Worm (Caenorhabditis elegans) whole organism, early embryonic: ENCODE results near the gene srw-137.

Experiments used
- B0310.2 ChIP-seq: sonication (generic microtip); optimal IDR thresholded peaks from 2 replicates; lab custom pipeline; 2016; ENCODE audit warnings: mild to moderate bottlenecking, missing genetic modification characterization, missing compliant biosample characterization
- F13C5.2 ChIP-seq: sonication (generic microtip); optimal IDR thresholded peaks from 2 replicates; lab custom pipeline; 2017; ENCODE audit warnings: mild to moderate bottlenecking, missing genetic modification characterization, inconsistent platforms, missing compliant biosample characterization
- ama-1 ChIP-seq: fragments of 150-350 bp; optimal IDR thresholded peaks from 2 replicates; lab custom pipeline; 2014
- ceh-13 ChIP-seq: fragments of 200-800 bp; sonication (Bioruptor generic); optimal IDR thresholded peaks from 2 replicates; lab custom pipeline; 2018; ENCODE audit warnings: mild to moderate bottlenecking, missing genetic modification characterization, missing compliant biosample characterization
- ceh-36 ChIP-seq: sonication (generic microtip); optimal IDR thresholded peaks from 2 replicates; lab custom pipeline; 2016; ENCODE audit warnings: missing genetic modification characterization, inconsistent platforms, missing compliant biosample characterization
- ets-7 ChIP-seq: sonication (generic microtip); optimal IDR thresholded peaks from 2 replicates; lab custom pipeline; 2016; ENCODE audit warnings: missing genotype, missing genetic modification characterization, missing compliant biosample characterization
- flt-1 ChIP-seq: fragments of 200-800 bp; sonication (Bioruptor generic); IDR thresholded peaks from 2 replicates; pipeline ENCODE4 v1.3.6; 2022; ENCODE audit warnings: missing genetic modification characterization, missing compliant biosample characterization
- hmbx-1 ChIP-seq: sonication (generic microtip); optimal IDR thresholded peaks from 2 replicates; lab custom pipeline; 2016; ENCODE audit warnings: mild to moderate bottlenecking, missing genetic modification characterization, missing compliant biosample characterization
- hmg-4 ChIP-seq: fragments of 200-800 bp; sonication (Bioruptor generic); optimal IDR thresholded peaks from 2 replicates; lab custom pipeline; 2018; ENCODE audit warnings: mild to moderate bottlenecking, missing genetic modification characterization, missing compliant biosample characterization
- pes-1 ChIP-seq: fragments of 200-800 bp; sonication (Bioruptor generic); IDR thresholded peaks from 2 replicates; pipeline ENCODE4 v1.3.6; 2022; ENCODE audit warnings: missing genetic modification reagents, missing genetic modification characterization, missing compliant biosample characterization
- scrt-1 ChIP-seq: fragments of 200-800 bp; sonication (Bioruptor generic); IDR thresholded peaks from 2 replicates; pipeline ENCODE4 v1.3.6; 2022; ENCODE audit warnings: missing genetic modification characterization, missing compliant biosample characterization
- sea-1 ChIP-seq: fragments of 200-800 bp; sonication (Bioruptor generic); conservative IDR thresholded peaks from 2 replicates; pipeline ENCODE4 v1.3.6; 2022; ENCODE audit warnings: missing genetic modification characterization, missing compliant biosample characterization
- tbx-11 ChIP-seq: fragments of 200-800 bp; sonication (Bioruptor generic); IDR thresholded peaks from 2 replicates; pipeline ENCODE4 v1.3.6; 2022; ENCODE audit warnings: missing genetic modification characterization, missing compliant biosample characterization

The srw-137 gene

DNA sequence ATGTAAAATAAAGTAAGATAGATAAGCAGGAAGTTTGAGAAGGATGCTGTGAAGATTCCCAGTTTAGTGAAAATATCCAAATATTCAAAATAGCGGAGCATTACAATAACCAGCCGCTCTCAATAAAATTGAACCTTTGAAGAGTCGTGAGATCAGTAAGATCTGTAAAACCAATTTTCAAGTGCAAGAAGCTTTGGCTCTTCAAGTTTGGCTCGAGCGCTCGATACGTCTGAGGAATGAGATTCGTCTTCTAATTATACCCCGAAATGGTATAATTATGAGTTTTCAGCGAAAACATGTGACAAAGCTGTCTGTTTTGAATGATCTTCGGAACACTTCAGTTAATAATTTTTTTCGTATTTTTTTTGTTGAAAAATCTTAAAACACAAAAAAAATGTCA is 43.9 kb downstream of the srw-137 start, which contains the start of gene str-46:
Gene str-46 (minus strand): TSS at position 101 of the 400 bp plus-strand sequence.
- TF ChIP-seq hmbx-1 (tag; lab: Kevin White, UChicago) (no peak), hmg-4 (no peak)

DNA sequence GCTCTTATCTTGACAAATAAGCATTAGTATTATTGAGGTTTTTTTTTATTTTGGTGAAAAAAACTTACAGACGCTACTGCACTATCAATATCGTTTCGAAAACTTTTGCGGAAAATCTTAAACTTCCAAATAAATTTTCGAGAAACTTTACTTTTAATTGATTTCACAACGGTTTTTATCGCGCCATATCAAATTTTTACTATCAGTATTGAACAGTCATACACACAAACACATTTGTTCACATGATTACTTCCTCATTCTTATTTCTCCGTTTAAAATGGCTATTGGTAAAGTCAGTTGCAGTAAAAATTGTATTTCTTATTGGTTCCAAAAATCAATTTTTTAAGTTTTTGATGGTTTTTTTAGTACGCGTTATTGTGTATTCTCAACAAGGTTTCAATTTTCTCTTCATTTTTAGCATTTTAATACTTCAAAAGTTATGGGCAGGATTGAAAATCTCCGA is 47.5 kb downstream of the srw-137 start, which contains the start of gene pals-32:
Gene pals-32 (plus strand): TSS at position 413 of the 463 bp plus-strand sequence.
- TF ChIP-seq tbx-11 (no peak), ceh-13 (GFP tag; lab: Kevin White, UChicago) (no peak), ets-7 (tag; lab: Kevin White, UChicago) (no peak), flt-1 (GFP tag; lab: Robert Waterston, UW) (no peak), pes-1 (no peak), B0310.2 (tag; lab: Kevin White, UChicago) (no peak), sea-1 (GFP tag; lab: Robert Waterston, UW) (no peak), hmg-4 (no peak), F13C5.2 (tag; lab: Kevin White, UChicago) (no peak), scrt-1 (no peak), ama-1 (lab: Kevin White, UChicago) (no peak)

DNA sequence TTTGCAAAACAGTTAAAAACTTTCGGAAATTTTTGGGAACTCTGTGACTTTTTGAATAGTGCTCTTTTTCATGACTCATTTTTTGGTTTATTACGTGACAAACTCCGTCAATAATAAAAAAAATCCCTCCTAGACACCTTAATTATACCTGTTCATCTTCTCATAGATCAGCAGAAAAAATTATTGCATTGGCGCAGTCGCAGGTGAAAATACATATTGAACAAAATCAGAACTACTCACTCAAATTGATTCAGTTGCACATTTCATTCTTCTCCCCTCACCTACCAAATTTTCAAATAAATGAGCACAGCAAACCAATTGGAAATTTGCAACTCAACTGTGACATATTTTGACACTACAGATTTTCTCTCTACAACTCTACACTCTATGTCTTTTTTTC is 50.8 kb downstream of the srw-137 start, which contains the start of gene srh-127:
Gene srh-127 (plus strand): TSS at position 301 of the 400 bp plus-strand sequence.
- TF ChIP-seq tbx-11 (no peak), ama-1 (lab: Kevin White, UChicago) (no peak), pes-1 (no peak), F13C5.2 (tag; lab: Kevin White, UChicago) (no peak), ceh-36 (tag; lab: Kevin White, UChicago) (no peak)
